Fruit fly (Drosophila melanogaster) whole organism, embryonic: ENCODE data around the gene fit.

Source experiments
- Bteb2 ChIP-seq: fragments of 200-800 bp; sonication (Bioruptor generic); optimal IDR thresholded peaks from 2 replicates; lab custom pipeline; 2016; ENCODE audit warnings: missing biosample characterization, missing genetic modification characterization
- C15 ChIP-seq: fragments of 200-800 bp; sonication (Bioruptor generic); IDR thresholded peaks from 3 replicates; pipeline ENCODE4 v1.3.6; 2022; ENCODE audit warnings: missing biosample characterization, missing genetic modification characterization
- CG10462 ChIP-seq: fragments of 200-800 bp; sonication (Bioruptor generic); optimal IDR thresholded peaks from 2 replicates; lab custom pipeline; 2016; ENCODE audit warnings: missing biosample characterization, missing genetic modification characterization
- CG11085 ChIP-seq: fragments of 200-800 bp; sonication (Bioruptor generic); IDR thresholded peaks from 2 replicates; pipeline ENCODE4 v1.3.6; 2022; ENCODE audit warnings: missing biosample characterization, missing genetic modification characterization
- CG11093 ChIP-seq: fragments of 200-800 bp; sonication (Bioruptor generic); IDR thresholded peaks from 3 replicates; pipeline ENCODE4 v1.3.6; 2022; ENCODE audit warnings: missing biosample characterization, missing genetic modification characterization
- CG11695 ChIP-seq: fragments of 200-800 bp; sonication (Bioruptor generic); IDR thresholded peaks from 3 replicates; pipeline ENCODE4 v1.3.6; 2022; ENCODE audit warnings: missing biosample characterization, missing genetic modification characterization
- CG12236 ChIP-seq: fragments of 200-800 bp; sonication (Bioruptor generic); optimal IDR thresholded peaks from 2 replicates; lab custom pipeline; 2016; ENCODE audit warnings: missing biosample characterization, missing genetic modification characterization
- CG13123 ChIP-seq: fragments of 200-800 bp; sonication (Bioruptor generic); optimal IDR thresholded peaks from 2 replicates; lab custom pipeline; 2016; ENCODE audit warnings: missing biosample characterization, missing genetic modification characterization
- CG13296 ChIP-seq: fragments of 200-800 bp; sonication (Bioruptor generic); optimal IDR thresholded peaks from 3 replicates; lab custom pipeline; 2018; ENCODE audit warnings: missing biosample characterization, mild to moderate bottlenecking, missing genetic modification characterization
- CG14441 ChIP-seq: fragments of 200-800 bp; sonication (Bioruptor generic); IDR thresholded peaks from 2 replicates; pipeline ENCODE4 v1.3.6; 2022; ENCODE audit warnings: missing biosample characterization, missing genetic modification characterization
- CG15073 ChIP-seq: fragments of 200-800 bp; sonication (Bioruptor generic); optimal IDR thresholded peaks from 2 replicates; lab custom pipeline; 2016; ENCODE audit warnings: missing biosample characterization, missing genetic modification characterization
- CG15479 ChIP-seq: fragments of 200-800 bp; sonication (Bioruptor generic); optimal IDR thresholded peaks from 3 replicates; lab custom pipeline; 2019; ENCODE audit warnings: missing biosample characterization, mild to moderate bottlenecking, missing genetic modification characterization, moderate library complexity
- CG17912 ChIP-seq: fragments of 200-800 bp; sonication (Bioruptor generic); optimal IDR thresholded peaks from 2 replicates; lab custom pipeline; 2018; ENCODE audit warnings: missing biosample characterization, mild to moderate bottlenecking, missing genetic modification characterization
- CG2678 ChIP-seq: fragments of 200-800 bp; sonication (Bioruptor generic); optimal IDR thresholded peaks from 3 replicates; lab custom pipeline; 2019; ENCODE audit warnings: missing biosample characterization, mild to moderate bottlenecking, missing genetic modification characterization, moderate library complexity
- CG43689 ChIP-seq: fragments of 200-800 bp; sonication (Bioruptor generic); IDR thresholded peaks from 2 replicates; pipeline ENCODE4 v1.3.6; 2022; ENCODE audit warnings: missing biosample characterization, missing genetic modification characterization
- CG5180 ChIP-seq: fragments of 200-800 bp; sonication (Bioruptor generic); optimal IDR thresholded peaks from 3 replicates; lab custom pipeline; 2017; ENCODE audit warnings: missing biosample characterization, missing genetic modification characterization, mild to moderate bottlenecking, moderate library complexity, missing genetic modification reagents
- CG7963 ChIP-seq: fragments of 200-800 bp; sonication (Bioruptor generic); IDR thresholded peaks from 3 replicates; pipeline ENCODE4 v1.3.6; 2022; ENCODE audit warnings: missing biosample characterization, missing genetic modification characterization; ENCODE audit not compliant: partially characterized antibody
- CG9215 ChIP-seq: fragments of 200-800 bp; sonication (Bioruptor generic); IDR thresholded peaks from 2 replicates; pipeline ENCODE4 v1.3.6; 2022; ENCODE audit warnings: missing biosample characterization, missing genetic modification characterization
- Camta ChIP-seq: fragments of 200-800 bp; sonication (Bioruptor generic); optimal IDR thresholded peaks from 2 replicates; lab custom pipeline; 2016; ENCODE audit warnings: missing biosample characterization, missing genetic modification characterization
- Chrac-16 ChIP-seq: fragments of 200-800 bp; sonication (Bioruptor generic); optimal IDR thresholded peaks from 3 replicates; lab custom pipeline; 2016; ENCODE audit warnings: missing biosample characterization, missing genetic modification characterization
- ERR ChIP-seq: fragments of 200-800 bp; sonication (Bioruptor generic); optimal IDR thresholded peaks from 2 replicates; lab custom pipeline; 2016; ENCODE audit warnings: missing biosample characterization, missing genetic modification characterization
- MBD-R2 ChIP-seq: fragments of 200-800 bp; sonication (Bioruptor generic); IDR thresholded peaks from 2 replicates; pipeline ENCODE4 v1.3.6; 2022; ENCODE audit warnings: missing biosample characterization, missing genetic modification characterization
- Mrtf ChIP-seq: fragments of 200-800 bp; sonication (Bioruptor generic); IDR thresholded peaks from 3 replicates; pipeline ENCODE4 v1.3.6; 2022; ENCODE audit warnings: missing biosample characterization, missing genetic modification characterization
- NC2β ChIP-seq: fragments of 200-800 bp; sonication (Bioruptor generic); optimal IDR thresholded peaks from 2 replicates; lab custom pipeline; 2016; ENCODE audit warnings: missing biosample characterization, missing genetic modification characterization
- NfI ChIP-seq: fragments of 200-800 bp; sonication (Bioruptor generic); optimal IDR thresholded peaks from 3 replicates; lab custom pipeline; 2018; ENCODE audit warnings: missing biosample characterization, mild to moderate bottlenecking, missing genetic modification characterization, moderate library complexity
- Oli ChIP-seq: fragments of 200-800 bp; sonication (Bioruptor generic); optimal IDR thresholded peaks from 2 replicates; lab custom pipeline; 2018; ENCODE audit warnings: missing biosample characterization, mild to moderate bottlenecking, missing genetic modification characterization, moderate library complexity
- Ptx1 ChIP-seq: fragments of 200-800 bp; sonication (Bioruptor generic); IDR thresholded peaks from 2 replicates; pipeline ENCODE4 v1.3.6; 2022; ENCODE audit warnings: missing biosample characterization, missing genetic modification characterization
- Sox100B ChIP-seq: fragments of 200-800 bp; sonication (Bioruptor generic); optimal IDR thresholded peaks from 3 replicates; lab custom pipeline; 2018; ENCODE audit warnings: missing biosample characterization, mild to moderate bottlenecking, missing genetic modification characterization
- amos ChIP-seq: fragments of 200-800 bp; sonication (Bioruptor generic); IDR thresholded peaks from 2 replicates; pipeline ENCODE4 v1.3.6; 2022; ENCODE audit warnings: missing biosample characterization, missing genetic modification characterization; ENCODE audit not compliant: partially characterized antibody
- chif ChIP-seq, 2 experiments: fragments of 200-800 bp; sonication (Bioruptor generic); optimal IDR thresholded peaks; 3 replicates each; lab custom pipeline; 2016; ENCODE audit warnings: missing biosample characterization in 2 of 2, missing genetic modification characterization in 2 of 2
- chm ChIP-seq: fragments of 200-800 bp; sonication (Bioruptor generic); IDR thresholded peaks from 2 replicates; pipeline ENCODE4 v1.3.6; 2022; ENCODE audit warnings: missing biosample characterization, missing genetic modification characterization
- corto ChIP-seq: fragments of 200-800 bp; sonication (Bioruptor generic); optimal IDR thresholded peaks from 2 replicates; lab custom pipeline; 2016; ENCODE audit warnings: missing biosample characterization, mild to moderate bottlenecking, missing genetic modification characterization, moderate library complexity
- croc ChIP-seq: fragments of 200-800 bp; sonication (Bioruptor generic); conservative IDR thresholded peaks from 3 replicates; pipeline ENCODE4 v1.3.6; 2022; ENCODE audit warnings: missing biosample characterization, missing genetic modification characterization
- crp ChIP-seq, 2 experiments: fragments of 200-800 bp; sonication (Bioruptor generic); optimal IDR thresholded peaks; 2 replicates in 1 of 2; 3 replicates in 1 of 2; lab custom pipeline; 2017; ENCODE audit warnings: missing biosample characterization in 2 of 2, missing genetic modification characterization in 2 of 2, mild to moderate bottlenecking in 1 of 2, moderate library complexity in 1 of 2
- dmrt99B ChIP-seq: fragments of 200-800 bp; sonication (Bioruptor generic); optimal IDR thresholded peaks from 2 replicates; lab custom pipeline; 2018; ENCODE audit warnings: missing biosample characterization, mild to moderate bottlenecking, missing genetic modification characterization, moderate library complexity
- esg ChIP-seq: fragments of 200-800 bp; sonication (Bioruptor generic); conservative IDR thresholded peaks from 2 replicates; pipeline ENCODE4 v1.3.6; 2022; ENCODE audit warnings: missing biosample characterization, missing genetic modification characterization
- exex ChIP-seq: fragments of 200-800 bp; sonication (Bioruptor generic); optimal IDR thresholded peaks from 4 replicates; lab custom pipeline; 2018; ENCODE audit warnings: missing biosample characterization, mild to moderate bottlenecking, missing genetic modification characterization, moderate library complexity
- fu2 ChIP-seq: fragments of 200-800 bp; sonication (Bioruptor generic); optimal IDR thresholded peaks from 2 replicates; lab custom pipeline; 2016; ENCODE audit warnings: missing biosample characterization, missing genetic modification characterization
- h ChIP-seq: fragments of >200 bp; optimal IDR thresholded peaks from 2 replicates; lab custom pipeline; 2017
- hkb ChIP-seq, 2 experiments: fragments of 200-800 bp in 1 of 2; fragments of >200 bp in 1 of 2; sonication (Bioruptor generic) in 1 of 2; IDR thresholded peaks in 1 of 2; optimal IDR thresholded peaks in 1 of 2; 2 replicates each; pipeline versions ENCODE4 v1.3.6 to Lab custom; 2017 to 2022; ENCODE audit warnings: missing biosample characterization in 1 of 2, missing genetic modification characterization in 1 of 2
- ind ChIP-seq: fragments of 200-800 bp; sonication (Bioruptor generic); optimal IDR thresholded peaks from 3 replicates; lab custom pipeline; 2016; ENCODE audit warnings: missing biosample characterization, missing genetic modification characterization
- knrl ChIP-seq: fragments of 200-800 bp; sonication (Bioruptor generic); IDR thresholded peaks from 3 replicates; pipeline ENCODE4 v1.3.6; 2022; ENCODE audit warnings: missing biosample characterization, missing genetic modification characterization; ENCODE audit not compliant: partially characterized antibody
- org-1 ChIP-seq: fragments of 200-800 bp; sonication (Bioruptor generic); optimal IDR thresholded peaks from 2 replicates; lab custom pipeline; 2017; ENCODE audit warnings: missing biosample characterization, missing genetic modification characterization
- psq ChIP-seq: fragments of 200-800 bp; sonication (Bioruptor generic); optimal IDR thresholded peaks from 2 replicates; lab custom pipeline; 2017; ENCODE audit warnings: missing biosample characterization, missing genetic modification characterization
- salm ChIP-seq: fragments of 200-800 bp; sonication (Bioruptor generic); optimal IDR thresholded peaks from 2 replicates; lab custom pipeline; 2018; ENCODE audit warnings: missing biosample characterization, mild to moderate bottlenecking, missing genetic modification characterization
- seq ChIP-seq: fragments of 200-800 bp; sonication (Bioruptor generic); IDR thresholded peaks from 2 replicates; pipeline ENCODE4 v1.3.6; 2022; ENCODE audit warnings: missing biosample characterization, missing genetic modification characterization
- ssp ChIP-seq: fragments of 200-800 bp; sonication (Bioruptor generic); IDR thresholded peaks from 2 replicates; pipeline ENCODE4 v1.3.6; 2022; ENCODE audit warnings: missing biosample characterization, missing genetic modification characterization
- tll ChIP-seq, 2 experiments: fragments of 200-800 bp in 1 of 2; fragments of >200 bp in 1 of 2; sonication (Bioruptor generic) in 1 of 2; optimal IDR thresholded peaks; 2 replicates each; lab custom pipeline; 2017 to 2019; ENCODE audit warnings: missing biosample characterization in 2 of 2, missing genetic modification characterization in 2 of 2, mild to moderate bottlenecking in 1 of 2, moderate library complexity in 1 of 2
- trem ChIP-seq: fragments of 200-800 bp; optimal IDR thresholded peaks from 3 replicates; lab custom pipeline; 2019; ENCODE audit warnings: missing biosample characterization, mild to moderate bottlenecking, missing genetic modification characterization, moderate library complexity
- vvl ChIP-seq: fragments of 200-800 bp; sonication (Bioruptor generic); IDR thresholded peaks from 2 replicates; pipeline ENCODE4 v1.3.6; 2022; ENCODE audit warnings: missing biosample characterization, missing genetic modification characterization
- yki ChIP-seq: fragments of >200 bp; optimal IDR thresholded peaks from 3 replicates; lab custom pipeline; 2018
- zfh1 ChIP-seq: fragments of 200-800 bp; sonication (Bioruptor generic); IDR thresholded peaks from 3 replicates; pipeline ENCODE4 v1.3.6; 2022; ENCODE audit warnings: missing biosample characterization, missing genetic modification characterization

fit gene

dm6 chr3R:21864992-21865391 lies 19.3 kb downstream of the fit start, which contains the start of gene lsn (continued):
- TF ChIP-seq hkb (optimal IDR thresholded peaks at IDR 0.05; lab: Kevin White, UChicago) (no peak), hkb (GFP tag; IDR thresholded peaks at IDR 0.05; lab: Robert Waterston, UW) (no peak), zfh1 (no peak), h (lab: Kevin White, UChicago) (no peak), ERR (GFP tag; lab: Kevin White, UChicago) (no peak), CG2678 (tag; lab: Kevin White, UChicago) (peak; percentile 37), MBD-R2 (GFP tag; lab: Robert Waterston, UW) (peak; percentile 66; the same call in 1 of the 2 replicates), CG5180 (GFP tag; lab: Kevin White, UChicago) (no peak), org-1 (no peak), Oli (tag; lab: Kevin White, UChicago) (no peak), Camta (GFP tag; lab: Kevin White, UChicago) (no peak), CG15073 (GFP tag; lab: Kevin White, UChicago) (no peak), yki (lab: Kevin White, UChicago) (no peak), CG17912 (GFP tag; lab: Kevin White, UChicago) (peak; percentile 27), ind (GFP tag; lab: Kevin White, UChicago) (no peak), CG10462 (GFP tag; lab: Kevin White, UChicago) (no peak), Sox100B (GFP tag; lab: Kevin White, UChicago) (no peak), CG7963 (no peak), chif (GFP tag; optimal IDR thresholded peaks at IDR 0.05; lab: Kevin White, UChicago) (peak in 1 of 2 experiments; percentile 1), CG11093 (GFP tag; lab: Robert Waterston, UW) (no peak), psq (GFP tag; lab: Kevin White, UChicago) (no peak), NC2β (GFP tag; lab: Kevin White, UChicago) (no peak), CG9215 (GFP tag; lab: Robert Waterston, UW) (no peak), trem (tag; lab: Kevin White, UChicago) (no peak), salm (tag; lab: Kevin White, UChicago) (no peak), C15 (no peak), vvl (GFP tag; lab: Robert Waterston, UW) (no peak), NfI (no peak), tll (GFP tag; optimal IDR thresholded peaks at IDR 0.05; lab: Kevin White, UChicago) (no peak), dmrt99B (no peak), CG11695 (GFP tag; lab: Robert Waterston, UW) (no peak), esg (GFP tag; lab: Robert Waterston, UW) (no peak), knrl (no peak), ssp (GFP tag; lab: Robert Waterston, UW) (no peak), corto (no peak), CG14441 (GFP tag; lab: Robert Waterston, UW) (no peak), Mrtf (GFP tag; lab: Robert Waterston, UW) (no peak), crp (GFP tag; optimal IDR thresholded peaks at IDR 0.05; lab: Kevin White, UChicago) (peak; percentile 37 to 90), Bteb2 (GFP tag; lab: Kevin White, UChicago) (no peak), CG15479 (no peak), CG12236 (no peak), fu2 (GFP tag; lab: Kevin White, UChicago) (no peak), CG43689 (GFP tag; lab: Robert Waterston, UW) (no peak), croc (GFP tag; lab: Robert Waterston, UW) (no peak), amos (GFP tag; lab: Robert Waterston, UW) (no peak), seq (GFP tag; lab: Robert Waterston, UW) (no peak), exex (tag; lab: Kevin White, UChicago) (no peak), CG11085 (GFP tag; lab: Robert Waterston, UW) (no peak), CG13123 (no peak), CG13296 (GFP tag; lab: Kevin White, UChicago) (peak; percentile 30), Ptx1 (no peak), chm (GFP tag; lab: Robert Waterston, UW) (no peak), Chrac-16 (no peak)
